Worm (Caenorhabditis elegans): Measurements from ENCODE around the gene H18N23.2.

ce11 chrX:17638970-17639369 lies 1.7 kb downstream of the H18N23.2 start:
- no peak for TF ChIP-seq ets-7 (tag; optimal IDR thresholded peaks at IDR 0.05)
- TF ChIP-seq flt-1 (GFP tag; IDR thresholded peaks at IDR 0.05): no peak
- TF ChIP-seq tra-4 (tag; optimal IDR thresholded peaks at IDR 0.05): no peak
- no peak for TF ChIP-seq ama-1 (optimal IDR thresholded peaks at IDR 0.05)
- TF ChIP-seq hmg-4 (GFP tag; optimal IDR thresholded peaks at IDR 0.05): no peak
